Worm (Caenorhabditis elegans) whole organism, L4 larva: Measurements from ENCODE around the gene C07B5.8.

Source experiments
- D1046.2 ChIP-seq: fragments of 200-800 bp; sonication (Bioruptor generic); IDR thresholded peaks from 2 replicates; pipeline ENCODE4 v1.3.6; 2022; ENCODE audit warnings: missing genetic modification characterization, missing compliant biosample characterization
- F26F4.8 ChIP-seq: fragments of 200-800 bp; sonication (Bioruptor generic); conservative IDR thresholded peaks from 2 replicates; pipeline ENCODE4 v1.3.6; 2022; ENCODE audit warnings: missing genetic modification characterization, missing compliant biosample characterization
- R02D3.7 ChIP-seq: fragments of 150-350 bp; sonication (generic microtip); optimal IDR thresholded peaks from 3 replicates; lab custom pipeline; 2014; ENCODE audit warnings: missing biosample characterization, missing genetic modification characterization
- T26A8.4 ChIP-seq: fragments of 200-800 bp; sonication (Bioruptor generic); IDR thresholded peaks from 2 replicates; pipeline ENCODE4 v1.3.6; 2022; ENCODE audit warnings: missing genetic modification characterization, missing compliant biosample characterization
- Y105C5A.15 ChIP-seq: fragments of 200-800 bp; sonication (Bioruptor generic); IDR thresholded peaks from 2 replicates; pipeline ENCODE4 v1.3.6; 2022; ENCODE audit warnings: missing genetic modification characterization, missing compliant biosample characterization
- Y48G9A.11 ChIP-seq: fragments of 200-800 bp; sonication (Bioruptor generic); IDR thresholded peaks from 2 replicates; pipeline ENCODE4 v1.3.6; 2022; ENCODE audit warnings: missing genetic modification reagents, missing genetic modification characterization, missing compliant biosample characterization
- aly-2 ChIP-seq: sonication (generic microtip); optimal IDR thresholded peaks from 2 replicates; lab custom pipeline; 2018; ENCODE audit warnings: missing biosample characterization, missing genetic modification characterization
- ama-1 ChIP-seq: fragments of 150-350 bp; optimal IDR thresholded peaks from 2 replicates; lab custom pipeline; 2014; ENCODE audit warnings: inconsistent platforms, mixed read lengths
- arid-1 ChIP-seq: fragments of 200-800 bp; sonication (Bioruptor generic); conservative IDR thresholded peaks from 2 replicates; pipeline ENCODE4 v1.3.6; 2022; ENCODE audit warnings: missing genetic modification reagents, missing genetic modification characterization, missing compliant biosample characterization
- attf-4 ChIP-seq: sonication (generic microtip); optimal IDR thresholded peaks from 3 replicates; lab custom pipeline; 2017; ENCODE audit warnings: missing biosample characterization, missing genetic modification characterization
- ceh-20 ChIP-seq: fragments of 200-800 bp; sonication (Bioruptor generic); IDR thresholded peaks from 2 replicates; pipeline ENCODE4 v1.3.6; 2022; ENCODE audit warnings: missing genetic modification reagents, missing genetic modification characterization, missing compliant biosample characterization
- ctbp-1 ChIP-seq: fragments of 200-800 bp; sonication (Bioruptor generic); IDR thresholded peaks from 2 replicates; pipeline ENCODE4 v1.3.6; 2022; ENCODE audit warnings: missing genetic modification reagents, missing genetic modification characterization, missing compliant biosample characterization
- dmd-6 ChIP-seq: fragments of 200-800 bp; sonication (Bioruptor generic); IDR thresholded peaks from 2 replicates; pipeline ENCODE4 v1.3.6; 2022; ENCODE audit warnings: missing genetic modification reagents, missing genetic modification characterization, missing compliant biosample characterization
- dmd-8 ChIP-seq: fragments of 200-800 bp; sonication (Bioruptor generic); IDR thresholded peaks from 2 replicates; pipeline ENCODE4 v1.3.6; 2022; ENCODE audit warnings: missing genetic modification characterization, missing compliant biosample characterization
- dmd-9 ChIP-seq: fragments of 200-800 bp; sonication (Bioruptor generic); IDR thresholded peaks from 2 replicates; pipeline ENCODE4 v1.3.6; 2022; ENCODE audit warnings: missing genetic modification reagents, missing genetic modification characterization, missing compliant biosample characterization
- duxl-1 ChIP-seq: sonication (generic microtip); optimal IDR thresholded peaks from 2 replicates; lab custom pipeline; 2016; ENCODE audit warnings: mild to moderate bottlenecking, missing genetic modification characterization, moderate library complexity, missing compliant biosample characterization; ENCODE audit not compliant: poor library complexity
- dve-1 ChIP-seq: sonication (generic microtip); optimal IDR thresholded peaks from 2 replicates; lab custom pipeline; 2017; ENCODE audit warnings: antibody characterized with exemption, mild to moderate bottlenecking, missing genetic modification characterization, missing compliant biosample characterization; ENCODE audit not compliant: insufficient read depth
- egl-43 ChIP-seq: fragments of 200-800 bp; sonication (Bioruptor generic); IDR thresholded peaks from 2 replicates; pipeline ENCODE4 v1.3.6; 2022; ENCODE audit warnings: missing genetic modification reagents, missing genetic modification characterization, missing compliant biosample characterization
- hif-1 ChIP-seq, 2 experiments: sonication (generic microtip); optimal IDR thresholded peaks; 2 replicates each; lab custom pipeline; 2016 to 2017; ENCODE audit warnings: missing compliant biosample characterization in 2 of 2, missing genetic modification characterization in 2 of 2, missing genetic modification reagents in 2 of 2, missing genotype in 2 of 2, mild to moderate bottlenecking in 1 of 2
- hlh-11 ChIP-seq: fragments of 200-800 bp; sonication (Bioruptor generic); optimal IDR thresholded peaks from 2 replicates; lab custom pipeline; 2018; ENCODE audit warnings: mild to moderate bottlenecking, missing genetic modification characterization, missing compliant biosample characterization
- hlh-30 ChIP-seq: sonication (generic microtip); optimal IDR thresholded peaks from 2 replicates; lab custom pipeline; 2017; ENCODE audit warnings: antibody characterized with exemption, mild to moderate bottlenecking, missing genetic modification characterization, missing compliant biosample characterization; ENCODE audit not compliant: insufficient read depth
- hmg-1.1 ChIP-seq: fragments of 200-800 bp; sonication (Bioruptor generic); IDR thresholded peaks from 2 replicates; pipeline ENCODE4 v1.3.6; 2022; ENCODE audit warnings: missing genetic modification reagents, missing genetic modification characterization, missing compliant biosample characterization
- lim-7 ChIP-seq: fragments of 200-800 bp; sonication (Bioruptor generic); IDR thresholded peaks from 2 replicates; pipeline ENCODE4 v1.3.6; 2022; ENCODE audit warnings: missing genetic modification characterization, missing compliant biosample characterization
- lin-29 ChIP-seq: fragments of 200-800 bp; sonication (Bioruptor generic); IDR thresholded peaks from 2 replicates; pipeline ENCODE4 v1.3.6; 2022; ENCODE audit warnings: missing genetic modification reagents, missing genetic modification characterization, missing compliant biosample characterization
- lin-38 ChIP-seq: fragments of 200-800 bp; sonication (Bioruptor generic); IDR thresholded peaks from 2 replicates; pipeline ENCODE4 v1.3.6; 2022; ENCODE audit warnings: missing genetic modification reagents, missing genetic modification characterization, missing compliant biosample characterization
- lsy-2 ChIP-seq, 2 experiments: fragments of 150-350 bp in 1 of 2; sonication (generic microtip) in 1 of 2; optimal IDR thresholded peaks; 2 replicates each; lab custom pipeline; 2014 to 2017; ENCODE audit warnings: missing biosample characterization in 2 of 2, missing genetic modification characterization in 2 of 2
- madf-5 ChIP-seq, 2 experiments: fragments of 200-800 bp; sonication (Bioruptor generic); IDR thresholded peaks; 2 replicates each; pipeline ENCODE4 v1.3.6; 2022; ENCODE audit warnings: missing compliant biosample characterization in 2 of 2, missing genetic modification characterization in 2 of 2
- mep-1 ChIP-seq: fragments of 150-350 bp; sonication (generic microtip); optimal IDR thresholded peaks from 3 replicates; lab custom pipeline; 2014; ENCODE audit warnings: missing biosample characterization, missing genetic modification characterization
- mes-2 ChIP-seq: sonication (generic microtip); optimal IDR thresholded peaks from 2 replicates; lab custom pipeline; 2016; ENCODE audit warnings: missing genotype, mild to moderate bottlenecking, missing genetic modification characterization, missing compliant biosample characterization; ENCODE audit not compliant: poor library complexity, severe bottlenecking
- nhr-102 ChIP-seq: sonication (generic microtip); optimal IDR thresholded peaks from 2 replicates; lab custom pipeline; 2016; ENCODE audit warnings: mild to moderate bottlenecking, missing genetic modification characterization, moderate library complexity, missing compliant biosample characterization
- nhr-28 ChIP-seq: fragments of 150-350 bp; optimal IDR thresholded peaks from 2 replicates; lab custom pipeline; 2014; ENCODE audit warnings: missing biosample characterization, missing genetic modification characterization
- nhr-42 ChIP-seq: fragments of 200-800 bp; sonication (Bioruptor generic); IDR thresholded peaks from 2 replicates; pipeline ENCODE4 v1.3.6; 2022; ENCODE audit warnings: missing genetic modification characterization, missing compliant biosample characterization
- nhr-77 ChIP-seq: fragments of 150-350 bp; optimal IDR thresholded peaks from 2 replicates; lab custom pipeline; 2014; ENCODE audit warnings: missing biosample characterization, missing genetic modification characterization
- pha-4 ChIP-seq, 2 experiments: fragments of 150-350 bp in 1 of 2; fragments of 200-800 bp in 1 of 2; sonication (Bioruptor generic) in 1 of 2; IDR thresholded peaks in 1 of 2; optimal IDR thresholded peaks in 1 of 2; 2 replicates each; pipeline versions ENCODE4 v1.3.6 to Lab custom; 2014 to 2022; ENCODE audit warnings: missing genetic modification characterization in 2 of 2, missing genetic modification reagents in 2 of 2, missing biosample characterization in 1 of 2, missing compliant biosample characterization in 1 of 2
- php-3 ChIP-seq: fragments of 200-800 bp; sonication (Bioruptor generic); IDR thresholded peaks from 2 replicates; pipeline ENCODE4 v1.3.6; 2022; ENCODE audit warnings: missing genetic modification reagents, missing genetic modification characterization, missing compliant biosample characterization
- rbr-2 ChIP-seq: sonication (generic microtip); optimal IDR thresholded peaks from 2 replicates; lab custom pipeline; 2016; ENCODE audit warnings: missing genotype, missing genetic modification characterization, missing compliant biosample characterization
- sdz-12 ChIP-seq: fragments of 200-800 bp; sonication (Bioruptor generic); optimal IDR thresholded peaks from 2 replicates; lab custom pipeline; 2018; ENCODE audit warnings: mild to moderate bottlenecking, missing genetic modification characterization, missing compliant biosample characterization
- set-16 ChIP-seq: fragments of 200-800 bp; sonication (Bioruptor generic); IDR thresholded peaks from 2 replicates; pipeline ENCODE4 v1.3.6; 2022; ENCODE audit warnings: missing genetic modification reagents, missing genetic modification characterization, missing compliant biosample characterization
- spr-1 ChIP-seq: sonication (generic microtip); optimal IDR thresholded peaks from 2 replicates; lab custom pipeline; 2016; ENCODE audit warnings: mild to moderate bottlenecking, missing genetic modification characterization, missing compliant biosample characterization
- vab-7 ChIP-seq: fragments of 200-800 bp; sonication (Bioruptor generic); IDR thresholded peaks from 2 replicates; pipeline ENCODE4 v1.3.6; 2022; ENCODE audit warnings: missing genetic modification reagents, missing genetic modification characterization, missing compliant biosample characterization
- zfp-3 ChIP-seq: fragments of 200-800 bp; sonication (Bioruptor generic); conservative IDR thresholded peaks from 2 replicates; pipeline ENCODE4 v1.3.6; 2022; ENCODE audit warnings: missing genetic modification reagents, missing genetic modification characterization, missing compliant biosample characterization

Gene C07B5.8

ce11 chrX:9560931-9561330, 24.4 kb upstream of the C07B5.8 start (continued):
- peak; percentile 69; the same call in 1 of the 2 replicates for TF ChIP-seq arid-1
- TF ChIP-seq Y105C5A.15, result 0 out of 2 replicates have a peak, but pooled peaks have one; percentile 72
- peak; percentile 80 for TF ChIP-seq vab-7 (GFP tag; lab: Robert Waterston, UW)
- TF ChIP-seq D1046.2 (GFP tag; lab: Robert Waterston, UW), result 0 out of 2 replicates have a peak, but pooled peaks have one; percentile 53
- peak; percentile 48 for TF ChIP-seq hlh-30 (tag; lab: Kevin White, UChicago)
- TF ChIP-seq Y48G9A.11 (GFP tag; lab: Robert Waterston, UW), result 0 out of 2 replicates have a peak, but pooled peaks have one; percentile 14
- 0 out of 2 replicates have a peak, but pooled peaks have one; percentile 31 for TF ChIP-seq F26F4.8 (GFP tag; lab: Robert Waterston, UW)
- no peak for TF ChIP-seq nhr-28 (tag; lab: Kevin White, UChicago)
- TF ChIP-seq php-3 (GFP tag; lab: Robert Waterston, UW), result 0 out of 2 replicates have a peak, but pooled peaks have one; percentile 27
- TF ChIP-seq dmd-9 (GFP tag; lab: Robert Waterston, UW), result 0 out of 2 replicates have a peak, but pooled peaks have one; percentile 49
- peak; percentile 60 for TF ChIP-seq dmd-6
- TF ChIP-seq T26A8.4 (GFP tag; lab: Robert Waterston, UW), result peak; percentile 61
- TF ChIP-seq egl-43 (GFP tag; lab: Robert Waterston, UW), result peak; percentile 76; the same call in 1 of the 2 replicates
- TF ChIP-seq R02D3.7 (tag; lab: Kevin White, UChicago), result no peak
- no peak for TF ChIP-seq duxl-1 (tag; lab: Kevin White, UChicago)
- peak; percentile 64 for TF ChIP-seq lin-38 (GFP tag; lab: Robert Waterston, UW)
- no peak for TF ChIP-seq set-16 (GFP tag; lab: Robert Waterston, UW)
- TF ChIP-seq ceh-20, result 0 out of 2 replicates have a peak, but pooled peaks have one; percentile 28
- TF ChIP-seq mep-1, result peak; percentile 64
- TF ChIP-seq pha-4 (GFP tag; IDR thresholded peaks at IDR 0.05; lab: Robert Waterston, UW), result peak; percentile 68; the same call in 1 of the 2 replicates
- TF ChIP-seq pha-4 (tag; optimal IDR thresholded peaks at IDR 0.05; lab: Kevin White, UChicago), result no peak
- TF ChIP-seq hif-1 (tag; optimal IDR thresholded peaks at IDR 0.05; lab: Kevin White, UChicago), result peak in 1 of 2 experiments; percentile 38
- TF ChIP-seq zfp-3, result peak; percentile 71
- TF ChIP-seq dmd-8 (GFP tag; lab: Robert Waterston, UW), result peak; percentile 81
- peak; percentile 11 for TF ChIP-seq nhr-102 (tag; lab: Kevin White, UChicago)
- peak; percentile 63; the same call in 1 of the 2 replicates for TF ChIP-seq nhr-42 (GFP tag; lab: Robert Waterston, UW)
- peak; percentile 69 for TF ChIP-seq dve-1 (tag; lab: Kevin White, UChicago)
- no peak for TF ChIP-seq sdz-12 (GFP tag; lab: Kevin White, UChicago)
- TF ChIP-seq lin-29, result no peak
- no peak for TF ChIP-seq aly-2 (tag; lab: Kevin White, UChicago)
- TF ChIP-seq madf-5 (GFP tag; IDR thresholded peaks at IDR 0.05; lab: Robert Waterston, UW), result peak; percentile 58 to 88; a peak in 2 of 4 replicates
- no peak for TF ChIP-seq attf-4 (tag; lab: Kevin White, UChicago)
- TF ChIP-seq ctbp-1, result peak; percentile 38; the same call in 1 of the 2 replicates
- peak; percentile 52 for TF ChIP-seq ama-1
- TF ChIP-seq hmg-1.1 (GFP tag; lab: Robert Waterston, UW), result 0 out of 2 replicates have a peak, but pooled peaks have one; percentile 11
- no peak for TF ChIP-seq spr-1 (tag; lab: Kevin White, UChicago)
- peak; percentile 78 for TF ChIP-seq mes-2 (tag; lab: Kevin White, UChicago)
- TF ChIP-seq lsy-2 (tag; optimal IDR thresholded peaks at IDR 0.05; lab: Kevin White, UChicago), result peak in 1 of 2 experiments; percentile 34
- TF ChIP-seq hlh-11 (tag; lab: Kevin White, UChicago), result peak; percentile 39
- TF ChIP-seq rbr-2 (tag; lab: Kevin White, UChicago), result peak; percentile 37
- peak; percentile 88 for TF ChIP-seq lim-7
- no peak for TF ChIP-seq nhr-77 (tag; lab: Kevin White, UChicago)
